Worm (Caenorhabditis elegans) whole organism, L3 larva: Measurements from ENCODE around the gene F19B6.10.

Experiments
- ama-1 ChIP-seq: fragments of 150-350 bp; optimal IDR thresholded peaks from 2 replicates; lab custom pipeline; 2018
- ceh-16 ChIP-seq: sonication (generic microtip); optimal IDR thresholded peaks from 2 replicates; lab custom pipeline; 2017; ENCODE audit warnings: missing biosample characterization, missing genetic modification characterization
- nhr-23 ChIP-seq: fragments of 150-350 bp; optimal IDR thresholded peaks from 2 replicates; lab custom pipeline; 2014; ENCODE audit warnings: missing biosample characterization, missing genetic modification reagents, missing genetic modification characterization
- nhr-28 ChIP-seq: fragments of 150-350 bp; optimal IDR thresholded peaks from 2 replicates; lab custom pipeline; 2014; ENCODE audit warnings: missing biosample characterization, missing genetic modification characterization
- pha-4 ChIP-seq: fragments of 150-350 bp; optimal IDR thresholded peaks from 2 replicates; lab custom pipeline; 2014; ENCODE audit warnings: missing biosample characterization, missing genetic modification reagents, missing genetic modification characterization
- snpc-4 ChIP-seq: fragments of 150-350 bp; optimal IDR thresholded peaks from 2 replicates; lab custom pipeline; 2014; ENCODE audit warnings: missing biosample characterization, missing genetic modification characterization

DNA sequence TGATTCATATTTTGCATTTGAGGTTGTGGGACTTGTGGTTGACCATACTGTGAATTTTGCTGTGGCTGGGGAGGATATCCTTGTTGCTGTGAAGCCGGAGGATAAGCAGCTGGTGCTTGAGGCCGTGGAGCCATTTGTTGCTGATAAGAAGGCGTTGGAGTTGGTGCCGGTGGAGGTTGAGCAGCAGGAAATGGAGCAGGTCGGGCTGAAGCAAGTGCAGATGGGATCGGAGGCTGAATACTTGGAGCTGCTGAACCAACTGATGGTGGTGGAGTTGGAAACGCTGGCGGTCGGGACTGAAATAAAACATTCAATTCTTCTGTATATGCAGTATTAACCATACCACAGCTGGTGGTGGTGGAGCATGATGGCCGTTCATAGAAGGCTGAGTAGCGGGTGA is 23.0 kb downstream of the F19B6.10 start:
- TF ChIP-seq pha-4 (tag; lab: Kevin White, UChicago), result no peak
- no peak for TF ChIP-seq snpc-4
- no peak for TF ChIP-seq nhr-28 (tag; lab: Kevin White, UChicago)
- no peak for TF ChIP-seq nhr-23 (tag; lab: Kevin White, UChicago)
- TF ChIP-seq ceh-16 (tag; lab: Kevin White, UChicago), result no peak
- TF ChIP-seq ama-1 (lab: Kevin White, UChicago), result no peak
